Worm (Caenorhabditis elegans) whole organism, L3 larva: ENCODE data around the gene cysl-3.

Experiments
- ama-1 ChIP-seq: fragments of 150-350 bp; optimal IDR thresholded peaks from 2 replicates; lab custom pipeline; 2018
- ceh-28 ChIP-seq: fragments of 150-350 bp; optimal IDR thresholded peaks from 2 replicates; lab custom pipeline; 2014; ENCODE audit warnings: missing biosample characterization, missing genetic modification reagents, missing genetic modification characterization
- elt-1 ChIP-seq: fragments of 150-350 bp; optimal IDR thresholded peaks from 2 replicates; lab custom pipeline; 2014; ENCODE audit warnings: missing biosample characterization, missing genetic modification characterization
- lin-15B ChIP-seq: fragments of 150-350 bp; optimal IDR thresholded peaks from 2 replicates; lab custom pipeline; 2014; ENCODE audit warnings: missing biosample characterization, missing genetic modification characterization
- nhr-11 ChIP-seq: fragments of 150-350 bp; optimal IDR thresholded peaks from 2 replicates; lab custom pipeline; 2014; ENCODE audit warnings: missing biosample characterization, missing genetic modification characterization
- nhr-77 ChIP-seq: fragments of 150-350 bp; optimal IDR thresholded peaks from 2 replicates; lab custom pipeline; 2014; ENCODE audit warnings: missing biosample characterization, missing genetic modification characterization
- pha-4 ChIP-seq: fragments of 150-350 bp; optimal IDR thresholded peaks from 2 replicates; lab custom pipeline; 2014; ENCODE audit warnings: missing biosample characterization, missing genetic modification reagents, missing genetic modification characterization
- unc-62 ChIP-seq: fragments of 150-350 bp; sonication (generic microtip); optimal IDR thresholded peaks from 4 replicates; lab custom pipeline; 2014; ENCODE audit warnings: missing biosample characterization, missing genetic modification reagents, missing genetic modification characterization
- ztf-11 ChIP-seq: fragments of 150-350 bp; optimal IDR thresholded peaks from 2 replicates; lab custom pipeline; 2014; ENCODE audit warnings: missing biosample characterization, missing genetic modification characterization
- ztf-4 ChIP-seq: fragments of 150-350 bp; optimal IDR thresholded peaks from 2 replicates; lab custom pipeline; 2014; ENCODE audit warnings: missing biosample characterization, missing genetic modification characterization

ce11 chrV:3774653-3775052 is 1.3 kb downstream of the cysl-3 start:
- no peak for TF ChIP-seq nhr-77
- TF ChIP-seq pha-4 (tag; lab: Kevin White, UChicago), result no peak
- TF ChIP-seq unc-62 (GFP tag; lab: Kevin White, UChicago), result no peak
- no peak for TF ChIP-seq lin-15B (tag; lab: Kevin White, UChicago)
- no peak for TF ChIP-seq elt-1
- TF ChIP-seq nhr-11 (tag; lab: Kevin White, UChicago), result no peak
- TF ChIP-seq ztf-4, result no peak
- TF ChIP-seq ama-1 (lab: Kevin White, UChicago), result peak; percentile 78
- no peak for TF ChIP-seq ztf-11 (tag; lab: Kevin White, UChicago)
- TF ChIP-seq ceh-28, result no peak
